Worm (Caenorhabditis elegans): ENCODE results near the gene F01D5.10.
A peak's percentile ranks its signal among the peaks of the same experiment; 100 is the strongest.

The F01D5.10 gene

ce11 chrII:14059767-14060166, 38.6 kb upstream of the F01D5.10 start, which contains the start of gene rpb-11:
rpb-11 (plus strand) TSS chrII:14060085.
- peak; percentile 95 for TF ChIP-seq T26A8.4 (GFP tag; IDR thresholded peaks at IDR 0.05)
- TF ChIP-seq dmd-9 (GFP tag; IDR thresholded peaks at IDR 0.05): peak; percentile 72; the same call in 1 of the 2 replicates
- no peak for TF ChIP-seq ceh-82 (tag; optimal IDR thresholded peaks at IDR 0.05)
- peak; percentile 73 for TF ChIP-seq tra-1 (GFP tag; IDR thresholded peaks at IDR 0.05)
- no peak for TF ChIP-seq attf-4 (tag; optimal IDR thresholded peaks at IDR 0.05)
- TF ChIP-seq mdt-29 (GFP tag; IDR thresholded peaks at IDR 0.05): 0 out of 2 replicates have a peak, but pooled peaks have one; percentile 32
- TF ChIP-seq unc-62 (GFP tag; optimal IDR thresholded peaks at IDR 0.05 in 1 of 2): peak in 1 of 2 experiments; percentile 4
- no peak for TF ChIP-seq unc-62 (tag; optimal IDR thresholded peaks at IDR 0.05)
- no peak for TF ChIP-seq unc-39 (tag; optimal IDR thresholded peaks at IDR 0.05)
- TF ChIP-seq ZK546.5 (tag; optimal IDR thresholded peaks at IDR 0.05): peak in 1 of 2 experiments; percentile 41
- TF ChIP-seq sdz-12 (GFP tag; optimal IDR thresholded peaks at IDR 0.05): no peak
- peak; percentile 99 for TF ChIP-seq dpl-1 (GFP tag; optimal IDR thresholded peaks at IDR 0.05)
- peak; percentile 83 for TF ChIP-seq lin-29 (GFP tag; IDR thresholded peaks at IDR 0.05)
- no peak for TF ChIP-seq gei-8 (GFP tag; optimal IDR thresholded peaks at IDR 0.05)
- peak; percentile 84 for TF ChIP-seq hlh-11 (tag; optimal IDR thresholded peaks at IDR 0.05)
- TF ChIP-seq skn-1 (tag; optimal IDR thresholded peaks at IDR 0.05): no peak
- TF ChIP-seq nhr-6 (tag; optimal IDR thresholded peaks at IDR 0.05): peak; percentile 87
- no peak for TF ChIP-seq nhr-76 (tag; optimal IDR thresholded peaks at IDR 0.05)
- TF ChIP-seq ceh-32 (tag; optimal IDR thresholded peaks at IDR 0.05; ENCODE audit: poor library complexity): peak; percentile 48
- no peak for TF ChIP-seq lim-7 (GFP tag; IDR thresholded peaks at IDR 0.05)
- no peak for TF ChIP-seq Y105C5A.15 (GFP tag; IDR thresholded peaks at IDR 0.05)
- TF ChIP-seq dmd-8 (GFP tag; IDR thresholded peaks at IDR 0.05): no peak
- no peak for TF ChIP-seq Y5F2A.4 (GFP tag; optimal IDR thresholded peaks at IDR 0.05)
- TF ChIP-seq F44E2.7 (GFP tag; IDR thresholded peaks at IDR 0.05): no peak
- TF ChIP-seq F10B5.3 (tag; optimal IDR thresholded peaks at IDR 0.05): peak; percentile 83
- TF ChIP-seq hmg-1.1 (GFP tag; IDR thresholded peaks at IDR 0.05): peak; percentile 90
- TF ChIP-seq nhr-25 (tag; optimal IDR thresholded peaks at IDR 0.05; ENCODE audit: borderline replicate concordance, insufficient read depth): peak; percentile 34
- peak; percentile 96 for TF ChIP-seq nhr-42 (GFP tag; IDR thresholded peaks at IDR 0.05)
- TF ChIP-seq spr-1 (tag; optimal IDR thresholded peaks at IDR 0.05): peak; percentile 93
- TF ChIP-seq ZK337.2 (GFP tag; IDR thresholded peaks at IDR 0.05): 0 out of 2 replicates have a peak, but pooled peaks have one; percentile 7
- TF ChIP-seq jun-1 (tag; optimal IDR thresholded peaks at IDR 0.05): peak; percentile 48
- TF ChIP-seq T20F7.1 (GFP tag; optimal IDR thresholded peaks at IDR 0.05): no peak
- peak; percentile 33 for TF ChIP-seq lir-3 (tag; optimal IDR thresholded peaks at IDR 0.05)
- peak; percentile 70 for TF ChIP-seq madf-9 (GFP tag; conservative IDR thresholded peaks at IDR 0.05)
- peak; percentile 88 for TF ChIP-seq fkh-10 (GFP tag; optimal IDR thresholded peaks at IDR 0.05)
- TF ChIP-seq dmd-6 (GFP tag; IDR thresholded peaks at IDR 0.05): peak; percentile 85
- TF ChIP-seq F26F4.8 (GFP tag; conservative IDR thresholded peaks at IDR 0.05): no peak
- TF ChIP-seq nhr-41 (GFP tag; IDR thresholded peaks at IDR 0.05): no peak
- TF ChIP-seq ceh-28 (tag; optimal IDR thresholded peaks at IDR 0.05): no peak
- TF ChIP-seq madf-5 (GFP tag; IDR thresholded peaks at IDR 0.05): 0 out of 4 replicates have a peak, but pooled peaks of 1 of the 2 experiments have one; percentile 53
- TF ChIP-seq aha-1 (tag): peak; percentile 97
- 0 out of 2 replicates have a peak, but pooled peaks have one; percentile 53 for TF ChIP-seq php-3 (GFP tag; IDR thresholded peaks at IDR 0.05)
- TF ChIP-seq nhr-111 (GFP tag; optimal IDR thresholded peaks at IDR 0.05): no peak
- no peak for TF ChIP-seq Y75B8A.6 (GFP tag; IDR thresholded peaks at IDR 0.05)
- peak; percentile 83 for TF ChIP-seq F37D6.2 (tag; optimal IDR thresholded peaks at IDR 0.05)
- TF ChIP-seq nhr-237 (tag; optimal IDR thresholded peaks at IDR 0.05): no peak
- peak; percentile 91 for TF ChIP-seq rbr-2 (tag; optimal IDR thresholded peaks at IDR 0.05)
- TF ChIP-seq ztf-11 (tag; optimal IDR thresholded peaks at IDR 0.05): no peak
- no peak for TF ChIP-seq set-16 (GFP tag; IDR thresholded peaks at IDR 0.05)
- no peak for TF ChIP-seq aly-2 (tag; optimal IDR thresholded peaks at IDR 0.05)
- no peak for TF ChIP-seq R02D3.7 (tag; optimal IDR thresholded peaks at IDR 0.05)
- TF ChIP-seq unc-130 (GFP tag; optimal IDR thresholded peaks at IDR 0.05): peak; percentile 73
- peak; percentile 99 for TF ChIP-seq nhr-77 (tag; optimal IDR thresholded peaks at IDR 0.05)
